Worm (Caenorhabditis elegans) whole organism, mixed stage, embryonic: ENCODE data around the gene C44H9.7.

ENCODE experiments used
- M03D4.4 ChIP-seq: sonication (generic microtip); optimal IDR thresholded peaks from 2 replicates; lab custom pipeline; 2017; ENCODE audit warnings: mild to moderate bottlenecking, missing genetic modification characterization, missing compliant biosample characterization
- ceh-43 ChIP-seq: fragments of 200-800 bp; sonication (Bioruptor generic); optimal IDR thresholded peaks from 2 replicates; lab custom pipeline; 2018; ENCODE audit warnings: mild to moderate bottlenecking, missing genetic modification characterization, moderate library complexity, missing compliant biosample characterization
- ceh-83 ChIP-seq: fragments of 200-800 bp; sonication (Bioruptor generic); optimal IDR thresholded peaks from 2 replicates; lab custom pipeline; 2018; ENCODE audit warnings: mild to moderate bottlenecking, missing genetic modification characterization, missing compliant biosample characterization
- ces-1 ChIP-seq: fragments of 150-350 bp; optimal IDR thresholded peaks from 2 replicates; lab custom pipeline; 2014; ENCODE audit warnings: missing biosample characterization, missing genetic modification reagents, missing genetic modification characterization
- cnd-1 ChIP-seq: fragments of 200-800 bp; sonication (Bioruptor generic); optimal IDR thresholded peaks from 2 replicates; lab custom pipeline; 2018; ENCODE audit warnings: mild to moderate bottlenecking, missing genetic modification characterization, missing compliant biosample characterization
- drap-1 ChIP-seq: fragments of 200-800 bp; sonication (Bioruptor generic); optimal IDR thresholded peaks from 3 replicates; lab custom pipeline; 2018; ENCODE audit warnings: mild to moderate bottlenecking, missing genetic modification characterization, missing compliant biosample characterization
- elt-1 ChIP-seq: sonication (generic microtip); optimal IDR thresholded peaks from 2 replicates; lab custom pipeline; 2017; ENCODE audit warnings: missing genetic modification characterization, mild to moderate bottlenecking, missing compliant biosample characterization, antibody characterized with exemption, moderate library complexity, borderline replicate concordance; ENCODE audit not compliant: insufficient read depth
- elt-3 ChIP-seq: fragments of 150-350 bp; optimal IDR thresholded peaks from 2 replicates; lab custom pipeline; 2014; ENCODE audit warnings: missing biosample characterization, missing genetic modification characterization
- hlh-1 ChIP-seq: fragments of 150-350 bp; optimal IDR thresholded peaks from 2 replicates; lab custom pipeline; 2014; ENCODE audit warnings: missing biosample characterization, missing genetic modification reagents, missing genetic modification characterization
- lin-32 ChIP-seq: fragments of 200-800 bp; sonication (Bioruptor generic); optimal IDR thresholded peaks from 2 replicates; lab custom pipeline; 2018; ENCODE audit warnings: mild to moderate bottlenecking, missing genetic modification characterization, missing compliant biosample characterization
- lsy-2 ChIP-seq: fragments of 150-350 bp; optimal IDR thresholded peaks from 2 replicates; lab custom pipeline; 2014; ENCODE audit warnings: missing biosample characterization, missing genetic modification characterization
- mab-5 ChIP-seq: fragments of 150-350 bp; optimal IDR thresholded peaks from 2 replicates; lab custom pipeline; 2014; ENCODE audit warnings: missing biosample characterization, missing genetic modification characterization
- mep-1 ChIP-seq: fragments of 150-350 bp; optimal IDR thresholded peaks from 2 replicates; lab custom pipeline; 2017; ENCODE audit warnings: missing biosample characterization, missing genetic modification reagents, missing genetic modification characterization, inconsistent platforms
- mls-2 ChIP-seq: sonication (generic microtip); optimal IDR thresholded peaks from 2 replicates; lab custom pipeline; 2016; ENCODE audit warnings: mild to moderate bottlenecking, missing genetic modification characterization, moderate library complexity, missing compliant biosample characterization
- nhr-12 ChIP-seq: fragments of 150-350 bp; optimal IDR thresholded peaks from 2 replicates; lab custom pipeline; 2014; ENCODE audit warnings: missing biosample characterization, missing genetic modification characterization
- nhr-2 ChIP-seq: fragments of 150-350 bp; optimal IDR thresholded peaks from 2 replicates; lab custom pipeline; 2014; ENCODE audit warnings: missing biosample characterization, missing genetic modification characterization
- nhr-237 ChIP-seq: fragments of 150-350 bp; optimal IDR thresholded peaks from 2 replicates; lab custom pipeline; 2014; ENCODE audit warnings: missing biosample characterization, missing genetic modification characterization
- nhr-28 ChIP-seq: fragments of 150-350 bp; optimal IDR thresholded peaks from 2 replicates; lab custom pipeline; 2014; ENCODE audit warnings: missing biosample characterization, missing genetic modification characterization
- nhr-76 ChIP-seq: sonication (generic microtip); optimal IDR thresholded peaks from 2 replicates; lab custom pipeline; 2017; ENCODE audit warnings: missing biosample characterization, missing genetic modification characterization
- pha-4 ChIP-seq: fragments of 150-350 bp; optimal IDR thresholded peaks from 2 replicates; lab custom pipeline; 2018; ENCODE audit warnings: missing biosample characterization, missing genetic modification reagents, missing genetic modification characterization
- sem-2 ChIP-seq: fragments of 200-800 bp; sonication (Bioruptor generic); optimal IDR thresholded peaks from 2 replicates; lab custom pipeline; 2018; ENCODE audit warnings: mild to moderate bottlenecking, missing genetic modification characterization, missing compliant biosample characterization
- snpc-4 ChIP-seq: fragments of 150-350 bp; optimal IDR thresholded peaks from 2 replicates; lab custom pipeline; 2014; ENCODE audit warnings: missing biosample characterization, missing genetic modification characterization
- sptf-1 ChIP-seq: sonication (generic microtip); optimal IDR thresholded peaks from 2 replicates; lab custom pipeline; 2017; ENCODE audit warnings: mild to moderate bottlenecking, missing genetic modification characterization, moderate library complexity, missing compliant biosample characterization
- tbx-8 ChIP-seq: fragments of 200-800 bp; sonication (Bioruptor generic); optimal IDR thresholded peaks from 2 replicates; lab custom pipeline; 2018; ENCODE audit warnings: mild to moderate bottlenecking, missing genetic modification characterization, moderate library complexity, missing compliant biosample characterization
- unc-120 ChIP-seq: sonication (generic microtip); optimal IDR thresholded peaks from 2 replicates; lab custom pipeline; 2017; ENCODE audit warnings: missing genetic modification characterization, missing compliant biosample characterization; ENCODE audit not compliant: poor library complexity, severe bottlenecking
- unc-39 ChIP-seq: fragments of 150-350 bp; optimal IDR thresholded peaks from 2 replicates; lab custom pipeline; 2014; ENCODE audit warnings: missing biosample characterization, missing genetic modification characterization
- unc-62 ChIP-seq: fragments of 150-350 bp; optimal IDR thresholded peaks from 2 replicates; lab custom pipeline; 2014; ENCODE audit warnings: missing biosample characterization, missing genetic modification reagents, missing genetic modification characterization
- zip-8 ChIP-seq: fragments of 150-350 bp; optimal IDR thresholded peaks from 2 replicates; lab custom pipeline; 2014; ENCODE audit warnings: missing biosample characterization, missing genetic modification characterization
- ztf-11 ChIP-seq: fragments of 150-350 bp; optimal IDR thresholded peaks from 2 replicates; lab custom pipeline; 2014; ENCODE audit warnings: missing biosample characterization, missing genetic modification characterization

C44H9.7 gene

ce11 chrV:12849736-12850135 lies 4.9 kb downstream of the C44H9.7 start, which contains the start of gene C44H9.5:
Gene C44H9.5, minus strand, starts transcription at chrV:12849864.
- no peak for TF ChIP-seq sptf-1 (tag; lab: Kevin White, UChicago)
- TF ChIP-seq ceh-43 (GFP tag; lab: Kevin White, UChicago) = no peak
- TF ChIP-seq nhr-28 (tag; lab: Kevin White, UChicago) = no peak
- TF ChIP-seq unc-120 (tag; lab: Kevin White, UChicago) = no peak
- no peak for TF ChIP-seq lsy-2
- TF ChIP-seq unc-62 (GFP tag; lab: Kevin White, UChicago) = no peak
- TF ChIP-seq mls-2 (tag; lab: Kevin White, UChicago) = no peak
- no peak for TF ChIP-seq drap-1 (GFP tag; lab: Kevin White, UChicago)
- no peak for TF ChIP-seq pha-4 (tag; lab: Kevin White, UChicago)
- no peak for TF ChIP-seq tbx-8
- TF ChIP-seq elt-3 (tag; lab: Kevin White, UChicago) = no peak
- no peak for TF ChIP-seq snpc-4
- no peak for TF ChIP-seq sem-2 (GFP tag; lab: Kevin White, UChicago)
- TF ChIP-seq nhr-2 (tag; lab: Kevin White, UChicago) = no peak
- TF ChIP-seq zip-8 (tag; lab: Kevin White, UChicago) = no peak
- no peak for TF ChIP-seq ztf-11 (tag; lab: Kevin White, UChicago)
- no peak for TF ChIP-seq ces-1 (GFP tag; lab: Kevin White, UChicago)
- no peak for TF ChIP-seq ceh-83 (GFP tag; lab: Kevin White, UChicago)
- no peak for TF ChIP-seq lin-32

ce11 chrV:12845247-12845646 lies 9.4 kb downstream of the C44H9.7 start, which contains the start of gene C44H9.6:
Gene C44H9.6, minus strand, starts transcription at chrV:12845347.
- TF ChIP-seq M03D4.4 (no peak), pha-4 (tag; lab: Kevin White, UChicago) (no peak), sptf-1 (tag; lab: Kevin White, UChicago) (no peak), drap-1 (GFP tag; lab: Kevin White, UChicago) (no peak)
- TF ChIP-seq, all 35 proteins: peak for 0

- TF ChIP-seq hlh-1 = no peak
- TF ChIP-seq zip-8 (tag; lab: Kevin White, UChicago) = no peak
- TF ChIP-seq nhr-12 (tag; lab: Kevin White, UChicago) = no peak
- no peak for TF ChIP-seq sptf-1 (tag; lab: Kevin White, UChicago)
- TF ChIP-seq lsy-2 = no peak
- TF ChIP-seq unc-62 (GFP tag; lab: Kevin White, UChicago) = no peak
- TF ChIP-seq lin-32 = no peak
- no peak for TF ChIP-seq tbx-8
- no peak for TF ChIP-seq elt-3 (tag; lab: Kevin White, UChicago)
- TF ChIP-seq mab-5 (tag; lab: Kevin White, UChicago) = no peak
- no peak for TF ChIP-seq nhr-76 (tag; lab: Kevin White, UChicago)
- no peak for TF ChIP-seq nhr-237
- no peak for TF ChIP-seq mep-1 (tag; lab: Kevin White, UChicago)
- TF ChIP-seq elt-1 = no peak
- no peak for TF ChIP-seq ceh-43 (GFP tag; lab: Kevin White, UChicago)
- TF ChIP-seq ztf-11 (tag; lab: Kevin White, UChicago) = no peak
- TF ChIP-seq pha-4 (tag; lab: Kevin White, UChicago) = no peak
- TF ChIP-seq nhr-2 (tag; lab: Kevin White, UChicago) = no peak
- no peak for TF ChIP-seq sem-2 (GFP tag; lab: Kevin White, UChicago)
Observed at ce11 chrV:12844748-12845147, 9.9 kb downstream of the C44H9.7 start.

ce11 chrV:12835388-12835787 lies 19.3 kb downstream of the C44H9.7 start, which contains the start of gene C44H9.4:
Gene C44H9.4, plus strand, starts transcription at chrV:12835688.
- TF ChIP-seq mep-1 (tag; lab: Kevin White, UChicago) (no peak), hlh-1 (no peak), ceh-83 (GFP tag; lab: Kevin White, UChicago) (no peak)

- TF ChIP-seq sptf-1 (tag; lab: Kevin White, UChicago) (no peak), sem-2 (GFP tag; lab: Kevin White, UChicago) (no peak), zip-8 (tag; lab: Kevin White, UChicago) (no peak), M03D4.4 (no peak), pha-4 (tag; lab: Kevin White, UChicago) (no peak), elt-3 (tag; lab: Kevin White, UChicago) (no peak), nhr-237 (no peak), nhr-28 (tag; lab: Kevin White, UChicago) (no peak), unc-62 (GFP tag; lab: Kevin White, UChicago) (no peak), mep-1 (tag; lab: Kevin White, UChicago) (no peak), unc-120 (tag; lab: Kevin White, UChicago) (no peak), ceh-83 (GFP tag; lab: Kevin White, UChicago) (no peak), unc-39 (tag; lab: Kevin White, UChicago) (no peak), nhr-76 (tag; lab: Kevin White, UChicago) (no peak), ztf-11 (tag; lab: Kevin White, UChicago) (no peak), cnd-1 (tag; lab: Kevin White, UChicago) (no peak), ces-1 (GFP tag; lab: Kevin White, UChicago) (no peak), mab-5 (tag; lab: Kevin White, UChicago) (no peak), nhr-2 (tag; lab: Kevin White, UChicago) (no peak), snpc-4 (no peak)
- TF ChIP-seq, all 35 proteins: peak for 0
Observed at ce11 chrV:12827219-12827618, 27.4 kb downstream of the C44H9.7 start, which contains the start of gene ugt-15. Gene ugt-15, plus strand, starts transcription at chrV:12827519.
